Worm (Caenorhabditis elegans): ENCODE measurements around the gene spin-2.

ce11 chrIV:13076620-13077019 is 10.2 kb upstream of the spin-2 start, which contains the start of gene C39E9.7:
- TF ChIP-seq him-1 (tag; optimal IDR thresholded peaks at IDR 0.05) (no peak), W03F9.2 (tag; optimal IDR thresholded peaks at IDR 0.05) (no peak), dao-5 (tag; optimal IDR thresholded peaks at IDR 0.05) (no peak)
